Fruit fly (Drosophila melanogaster) whole organism, embryonic: ENCODE results near the gene Irk2.

Source experiments
- CG18262 ChIP-seq: fragments of 200-800 bp; optimal IDR thresholded peaks from 3 replicates; lab custom pipeline; 2019; ENCODE audit warnings: missing biosample characterization, mild to moderate bottlenecking, missing genetic modification characterization, moderate library complexity
- CG6683 ChIP-seq: fragments of 200-800 bp; sonication (Bioruptor generic); optimal IDR thresholded peaks from 2 replicates; lab custom pipeline; 2017; ENCODE audit warnings: missing biosample characterization, mild to moderate bottlenecking, missing genetic modification characterization, missing genetic modification reagents
- Stat92E ChIP-seq, 3 experiments: fragments of >200 bp in 2 of 3; fragments of 200-800 bp in 1 of 3; sonication (Bioruptor generic) in 1 of 3; optimal IDR thresholded peaks; 2 replicates each; lab custom pipeline; 2017 to 2019; ENCODE audit warnings: missing biosample characterization in 3 of 3, missing genetic modification characterization in 3 of 3, mild to moderate bottlenecking in 1 of 3, moderate library complexity in 1 of 3
- dati ChIP-seq: fragments of 200-800 bp; sonication (Bioruptor generic); IDR thresholded peaks from 2 replicates; pipeline ENCODE4 v1.3.6; 2022; ENCODE audit warnings: missing biosample characterization, missing genetic modification characterization
- fu2 ChIP-seq: fragments of 200-800 bp; sonication (Bioruptor generic); optimal IDR thresholded peaks from 2 replicates; lab custom pipeline; 2016; ENCODE audit warnings: missing biosample characterization, missing genetic modification characterization
- psq ChIP-seq: fragments of 200-800 bp; sonication (Bioruptor generic); optimal IDR thresholded peaks from 2 replicates; lab custom pipeline; 2017; ENCODE audit warnings: missing biosample characterization, missing genetic modification characterization
- sna ChIP-seq: fragments of 200-800 bp; sonication (Bioruptor generic); IDR thresholded peaks from 2 replicates; pipeline ENCODE4 v1.3.6; 2022; ENCODE audit warnings: missing biosample characterization, missing genetic modification characterization; ENCODE audit not compliant: partially characterized antibody
- sqz ChIP-seq: fragments of 200-800 bp; sonication (Bioruptor generic); optimal IDR thresholded peaks from 3 replicates; lab custom pipeline; 2018; ENCODE audit warnings: missing biosample characterization, mild to moderate bottlenecking, missing genetic modification characterization
- trh ChIP-seq: fragments of 200-800 bp; sonication (Bioruptor generic); optimal IDR thresholded peaks from 2 replicates; lab custom pipeline; 2016; ENCODE audit warnings: missing biosample characterization, missing genetic modification characterization
- wor ChIP-seq: fragments of 200-800 bp; sonication (Bioruptor generic); IDR thresholded peaks from 2 replicates; pipeline ENCODE4 v1.3.6; 2022; ENCODE audit warnings: missing biosample characterization, missing genetic modification characterization

- TF ChIP-seq psq (GFP tag; lab: Kevin White, UChicago) (no peak), CG6683 (GFP tag; lab: Kevin White, UChicago) (no peak), sqz (GFP tag; lab: Kevin White, UChicago) (no peak), dati (no peak), trh (GFP tag; lab: Kevin White, UChicago) (no peak), CG18262 (tag; lab: Kevin White, UChicago) (no peak), fu2 (GFP tag; lab: Kevin White, UChicago) (no peak), sna (GFP tag; lab: Robert Waterston, UW) (no peak), Stat92E (GFP tag; optimal IDR thresholded peaks at IDR 0.05; lab: Kevin White, UChicago) (no peak), wor (GFP tag; lab: Robert Waterston, UW) (no peak)
These were observed 8.2 kb upstream of the Irk2 start for dm6 chr3R:23527396-23527795.
